Worm (Caenorhabditis elegans) whole organism, L3 larva: ENCODE measurements around the gene C10A4.13.

Experiments
- R02D3.7 ChIP-seq: fragments of 150-350 bp; optimal IDR thresholded peaks from 2 replicates; lab custom pipeline; 2014; ENCODE audit warnings: missing biosample characterization, missing genetic modification characterization
- ZK546.5 ChIP-seq: sonication (generic microtip); optimal IDR thresholded peaks from 2 replicates; lab custom pipeline; 2017; ENCODE audit warnings: missing biosample characterization, missing genetic modification characterization
- ama-1 ChIP-seq: fragments of 150-350 bp; optimal IDR thresholded peaks from 2 replicates; lab custom pipeline; 2018
- ceh-16 ChIP-seq: sonication (generic microtip); optimal IDR thresholded peaks from 2 replicates; lab custom pipeline; 2017; ENCODE audit warnings: missing biosample characterization, missing genetic modification characterization
- ceh-28 ChIP-seq: fragments of 150-350 bp; optimal IDR thresholded peaks from 2 replicates; lab custom pipeline; 2014; ENCODE audit warnings: missing biosample characterization, missing genetic modification reagents, missing genetic modification characterization
- ceh-82 ChIP-seq: fragments of 150-350 bp; optimal IDR thresholded peaks from 2 replicates; lab custom pipeline; 2014; ENCODE audit warnings: missing biosample characterization, missing genetic modification characterization
- ceh-9 ChIP-seq: sonication (generic microtip); optimal IDR thresholded peaks from 2 replicates; lab custom pipeline; 2018; ENCODE audit warnings: missing biosample characterization, missing genetic modification characterization
- daf-12 ChIP-seq: fragments of 150-350 bp; optimal IDR thresholded peaks from 2 replicates; lab custom pipeline; 2014; ENCODE audit warnings: missing biosample characterization, missing genetic modification reagents, missing genetic modification characterization
- egl-27 ChIP-seq: sonication (generic microtip); optimal IDR thresholded peaks from 4 replicates; lab custom pipeline; 2017; ENCODE audit warnings: missing biosample characterization, missing genetic modification reagents, missing genetic modification characterization
- egl-5 ChIP-seq: fragments of 150-350 bp; optimal IDR thresholded peaks from 2 replicates; lab custom pipeline; 2017; ENCODE audit warnings: missing biosample characterization, missing genetic modification reagents, missing genetic modification characterization, inconsistent platforms
- elt-1 ChIP-seq: fragments of 150-350 bp; optimal IDR thresholded peaks from 2 replicates; lab custom pipeline; 2014; ENCODE audit warnings: missing biosample characterization, missing genetic modification characterization
- elt-2 ChIP-seq: sonication (generic microtip); optimal IDR thresholded peaks from 2 replicates; lab custom pipeline; 2016; ENCODE audit warnings: missing genetic modification reagents, mild to moderate bottlenecking, missing genetic modification characterization, missing compliant biosample characterization
- elt-3 ChIP-seq, 3 experiments: fragments of 150-350 bp in 1 of 3; sonication (generic microtip) in 2 of 3; optimal IDR thresholded peaks; 2 replicates in 2 of 3; 4 replicates in 1 of 3; lab custom pipeline; 2014 to 2017; ENCODE audit warnings: missing biosample characterization in 3 of 3, missing genetic modification characterization in 3 of 3
- eor-1 ChIP-seq, 2 experiments: fragments of 150-350 bp; optimal IDR thresholded peaks; 2 replicates each; lab custom pipeline; 2014 to 2018; ENCODE audit warnings: missing biosample characterization in 2 of 2, missing genetic modification characterization in 2 of 2
- fkh-10 ChIP-seq: sonication (generic microtip); optimal IDR thresholded peaks from 2 replicates; lab custom pipeline; 2017; ENCODE audit warnings: missing biosample characterization, missing genetic modification reagents, missing genetic modification characterization
- fkh-2 ChIP-seq: fragments of 150-350 bp; optimal IDR thresholded peaks from 2 replicates; lab custom pipeline; 2014; ENCODE audit warnings: missing biosample characterization, missing genetic modification reagents, missing genetic modification characterization
- fos-1 ChIP-seq: fragments of 150-350 bp; optimal IDR thresholded peaks from 2 replicates; lab custom pipeline; 2014; ENCODE audit warnings: missing biosample characterization, missing genetic modification characterization
- hmg-11 ChIP-seq: sonication (generic microtip); optimal IDR thresholded peaks from 2 replicates; lab custom pipeline; 2016; ENCODE audit warnings: missing genetic modification characterization, missing compliant biosample characterization
- jun-1 ChIP-seq: fragments of 150-350 bp; optimal IDR thresholded peaks from 2 replicates; lab custom pipeline; 2014; ENCODE audit warnings: missing biosample characterization, missing genetic modification reagents, missing genetic modification characterization
- lin-15B ChIP-seq: fragments of 150-350 bp; optimal IDR thresholded peaks from 2 replicates; lab custom pipeline; 2014; ENCODE audit warnings: missing biosample characterization, missing genetic modification characterization
- lsy-12 ChIP-seq: sonication (generic microtip); optimal IDR thresholded peaks from 2 replicates; lab custom pipeline; 2016; ENCODE audit warnings: mild to moderate bottlenecking, missing genetic modification characterization, missing compliant biosample characterization
- mdl-1 ChIP-seq: fragments of 150-350 bp; optimal IDR thresholded peaks from 2 replicates; lab custom pipeline; 2014; ENCODE audit warnings: missing biosample characterization, missing genetic modification characterization
- mml-1 ChIP-seq: fragments of 150-350 bp; sonication (generic microtip); optimal IDR thresholded peaks from 3 replicates; lab custom pipeline; 2014; ENCODE audit warnings: missing biosample characterization, missing genetic modification characterization
- nfya-1 ChIP-seq: sonication (generic microtip); optimal IDR thresholded peaks from 2 replicates; lab custom pipeline; 2017; ENCODE audit warnings: missing genetic modification characterization, mild to moderate bottlenecking, missing compliant biosample characterization, antibody characterized with exemption, moderate library complexity; ENCODE audit not compliant: insufficient read depth
- nhr-11 ChIP-seq: fragments of 150-350 bp; optimal IDR thresholded peaks from 2 replicates; lab custom pipeline; 2014; ENCODE audit warnings: missing biosample characterization, missing genetic modification characterization
- nhr-12 ChIP-seq: fragments of 150-350 bp; optimal IDR thresholded peaks from 2 replicates; lab custom pipeline; 2014; ENCODE audit warnings: missing biosample characterization, missing genetic modification characterization
- nhr-23 ChIP-seq: fragments of 150-350 bp; optimal IDR thresholded peaks from 2 replicates; lab custom pipeline; 2014; ENCODE audit warnings: missing biosample characterization, missing genetic modification reagents, missing genetic modification characterization
- nhr-25 ChIP-seq: sonication (generic microtip); optimal IDR thresholded peaks from 2 replicates; lab custom pipeline; 2017; ENCODE audit warnings: missing biosample characterization, missing genetic modification characterization
- nhr-28 ChIP-seq: fragments of 150-350 bp; optimal IDR thresholded peaks from 2 replicates; lab custom pipeline; 2014; ENCODE audit warnings: missing biosample characterization, missing genetic modification characterization
- nhr-43 ChIP-seq: sonication (generic microtip); optimal IDR thresholded peaks from 2 replicates; lab custom pipeline; 2016; ENCODE audit warnings: mild to moderate bottlenecking, missing genetic modification characterization, missing compliant biosample characterization; ENCODE audit not compliant: poor library complexity, severe bottlenecking
- nhr-67 ChIP-seq: fragments of 150-350 bp; optimal IDR thresholded peaks from 2 replicates; lab custom pipeline; 2014; ENCODE audit warnings: missing biosample characterization, missing genetic modification characterization
- nhr-76 ChIP-seq: fragments of 150-350 bp; sonication (generic microtip); optimal IDR thresholded peaks from 5 replicates; lab custom pipeline; 2014; ENCODE audit warnings: missing biosample characterization, missing genetic modification characterization
- nhr-77 ChIP-seq: fragments of 150-350 bp; optimal IDR thresholded peaks from 2 replicates; lab custom pipeline; 2014; ENCODE audit warnings: missing biosample characterization, missing genetic modification characterization
- pha-4 ChIP-seq: fragments of 150-350 bp; optimal IDR thresholded peaks from 2 replicates; lab custom pipeline; 2014; ENCODE audit warnings: missing biosample characterization, missing genetic modification reagents, missing genetic modification characterization
- pqm-1 ChIP-seq: fragments of 150-350 bp; optimal IDR thresholded peaks from 2 replicates; lab custom pipeline; 2017; ENCODE audit warnings: missing biosample characterization, missing genetic modification characterization, inconsistent platforms
- sea-2 ChIP-seq: fragments of 150-350 bp; sonication (generic microtip); optimal IDR thresholded peaks from 4 replicates; lab custom pipeline; 2014; ENCODE audit warnings: missing biosample characterization, missing genetic modification reagents, missing genetic modification characterization
- tbx-2 ChIP-seq: sonication (generic microtip); optimal IDR thresholded peaks from 2 replicates; lab custom pipeline; 2016; ENCODE audit warnings: mild to moderate bottlenecking, missing genetic modification characterization, missing compliant biosample characterization
- zag-1 ChIP-seq: fragments of 150-350 bp; optimal IDR thresholded peaks from 2 replicates; lab custom pipeline; 2014; ENCODE audit warnings: missing biosample characterization, missing genetic modification characterization
- ztf-11 ChIP-seq: fragments of 150-350 bp; optimal IDR thresholded peaks from 2 replicates; lab custom pipeline; 2014; ENCODE audit warnings: missing biosample characterization, missing genetic modification characterization
- ztf-4 ChIP-seq: fragments of 150-350 bp; optimal IDR thresholded peaks from 2 replicates; lab custom pipeline; 2014; ENCODE audit warnings: missing biosample characterization, missing genetic modification characterization

C10A4.13 gene

ce11 chrX:7416082-7416481, 18.2 kb upstream of the C10A4.13 start, which contains the start of gene C10A4.1:
Gene C10A4.1 (plus strand): TSS chrX:7416382.
- TF ChIP-seq ama-1 (lab: Kevin White, UChicago) = no peak
- TF ChIP-seq mdl-1 (tag; lab: Kevin White, UChicago) = no peak
- TF ChIP-seq fkh-2 = no peak
- no peak for TF ChIP-seq R02D3.7 (tag; lab: Kevin White, UChicago)
- TF ChIP-seq fos-1 (tag; lab: Kevin White, UChicago) = no peak
- no peak for TF ChIP-seq sea-2 (GFP tag; lab: Kevin White, UChicago)
- TF ChIP-seq hmg-11 (tag; lab: Kevin White, UChicago) = no peak
- TF ChIP-seq nhr-28 (tag; lab: Kevin White, UChicago) = no peak
- no peak for TF ChIP-seq nfya-1 (tag; lab: Kevin White, UChicago)
- no peak for TF ChIP-seq nhr-11 (tag; lab: Kevin White, UChicago)
- no peak for TF ChIP-seq ceh-28 (tag; lab: Kevin White, UChicago)

DNA sequence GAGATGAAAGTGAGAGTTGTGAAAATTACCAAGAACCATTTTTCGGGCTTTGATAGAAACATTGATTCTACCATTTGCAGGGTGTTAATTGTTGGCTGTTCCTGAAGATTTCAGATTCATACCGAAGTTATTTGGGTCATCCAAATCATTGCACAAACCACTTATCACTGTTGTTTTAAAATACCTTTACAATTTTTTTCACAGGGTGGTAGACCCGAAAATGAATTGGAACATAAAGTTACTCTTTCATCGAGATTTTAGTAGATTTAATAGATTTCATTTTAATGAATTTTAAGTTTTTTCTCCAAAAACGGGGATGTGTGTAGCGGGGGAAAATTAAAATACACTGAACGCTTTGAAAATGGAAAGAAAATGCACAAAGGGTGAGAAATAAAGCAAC, 17.6 kb upstream of the C10A4.13 start, which contains the start of gene C10A4.7:
Gene C10A4.7, minus strand, starts transcription at position 101 of the 400 bp plus-strand sequence.
- TF ChIP-seq elt-3 (tag; optimal IDR thresholded peaks at IDR 0.05; lab: Kevin White, UChicago) (no peak), elt-1 (no peak), nhr-12 (tag; lab: Kevin White, UChicago) (no peak), ceh-16 (tag; lab: Kevin White, UChicago) (no peak), ztf-4 (no peak), fos-1 (tag; lab: Kevin White, UChicago) (no peak), lsy-12 (tag; lab: Kevin White, UChicago) (no peak), nhr-11 (tag; lab: Kevin White, UChicago) (no peak), elt-2 (no peak), nhr-23 (tag; lab: Kevin White, UChicago) (no peak), nhr-76 (no peak), hmg-11 (tag; lab: Kevin White, UChicago) (no peak), fkh-10 (no peak), ztf-11 (tag; lab: Kevin White, UChicago) (no peak), ama-1 (lab: Kevin White, UChicago) (no peak), pha-4 (tag; lab: Kevin White, UChicago) (no peak)

DNA sequence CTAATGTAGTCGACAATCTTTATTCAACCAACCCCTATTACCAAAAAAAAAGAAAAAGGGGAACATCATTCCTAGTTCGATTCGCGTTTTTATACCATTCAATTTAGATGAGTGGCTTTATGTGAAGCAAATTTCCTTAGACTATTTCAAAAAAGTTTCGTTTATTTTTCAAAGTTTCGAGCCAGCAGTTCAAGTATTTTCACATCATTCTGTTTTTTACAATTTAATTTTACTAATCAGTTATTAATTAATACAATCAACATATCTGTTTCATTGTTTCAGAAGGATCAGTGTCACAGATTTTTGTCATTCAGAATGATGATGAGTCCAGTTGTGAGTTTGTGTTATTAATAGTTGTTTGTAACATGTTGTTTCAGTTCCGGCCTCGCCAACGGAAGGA, 12.1 kb upstream of the C10A4.13 start, which contains the start of gene C10A4.2:
Gene C10A4.2, plus strand, starts transcription at position 301 of the 400 bp plus-strand sequence.
- TF ChIP-seq nhr-23 (tag; lab: Kevin White, UChicago) (no peak), ZK546.5 (no peak), nhr-43 (tag; lab: Kevin White, UChicago) (no peak), ceh-9 (tag; lab: Kevin White, UChicago) (no peak), elt-3 (tag; optimal IDR thresholded peaks at IDR 0.05; lab: Kevin White, UChicago) (no peak), mml-1 (no peak), lsy-12 (tag; lab: Kevin White, UChicago) (no peak)

- no peak for TF ChIP-seq nfya-1 (tag; lab: Kevin White, UChicago)
- no peak for TF ChIP-seq egl-27 (tag; lab: Kevin White, UChicago)
- TF ChIP-seq ama-1 (lab: Kevin White, UChicago) = no peak
- TF ChIP-seq jun-1 = no peak
- TF ChIP-seq tbx-2 (tag; lab: Kevin White, UChicago) = no peak
- no peak for TF ChIP-seq ceh-9 (tag; lab: Kevin White, UChicago)
- no peak for TF ChIP-seq mdl-1 (tag; lab: Kevin White, UChicago)
- no peak for TF ChIP-seq ztf-4
- TF ChIP-seq fkh-2 = no peak
- no peak for TF ChIP-seq nhr-77 (tag; lab: Kevin White, UChicago)
- no peak for TF ChIP-seq nhr-25
- no peak for TF ChIP-seq ceh-82 (tag; lab: Kevin White, UChicago)
- no peak for TF ChIP-seq lin-15B
- TF ChIP-seq, all 47 proteins: peak for 0
These were observed 11.2 kb upstream of the C10A4.13 start for ce11 chrX:7409030-7409429.

ce11 chrX:7407749-7408148, 9.9 kb upstream of the C10A4.13 start:
- no peak for TF ChIP-seq zag-1 (tag; lab: Kevin White, UChicago)
- TF ChIP-seq pqm-1 (tag; lab: Kevin White, UChicago) = no peak
- TF ChIP-seq ama-1 (lab: Kevin White, UChicago) = no peak
- TF ChIP-seq fkh-2 = no peak
- TF ChIP-seq nfya-1 (tag; lab: Kevin White, UChicago) = no peak
- TF ChIP-seq ceh-9 (tag; lab: Kevin White, UChicago) = no peak
- TF ChIP-seq daf-12 (tag; lab: Kevin White, UChicago) = no peak
- TF ChIP-seq mdl-1 (tag; lab: Kevin White, UChicago) = no peak
- TF ChIP-seq nhr-28 (tag; lab: Kevin White, UChicago) = no peak
- no peak for TF ChIP-seq nhr-12 (tag; lab: Kevin White, UChicago)
- no peak for TF ChIP-seq nhr-67
- no peak for TF ChIP-seq nhr-23 (tag; lab: Kevin White, UChicago)
- no peak for TF ChIP-seq elt-3 (tag; optimal IDR thresholded peaks at IDR 0.05; lab: Kevin White, UChicago)
- TF ChIP-seq eor-1 (tag; optimal IDR thresholded peaks at IDR 0.05; lab: Kevin White, UChicago) = no peak
- TF ChIP-seq nhr-77 (tag; lab: Kevin White, UChicago) = no peak
- no peak for TF ChIP-seq tbx-2 (tag; lab: Kevin White, UChicago)
- TF ChIP-seq nhr-11 (tag; lab: Kevin White, UChicago) = no peak
- no peak for TF ChIP-seq egl-5 (tag; lab: Kevin White, UChicago)
